Worm (Caenorhabditis elegans) whole organism, L3 larva: ENCODE results near the gene sipa-1.

Experiments
- ZK546.5 ChIP-seq: sonication (generic microtip); optimal IDR thresholded peaks from 2 replicates; lab custom pipeline; 2017; ENCODE audit warnings: missing biosample characterization, missing genetic modification characterization
- aly-2 ChIP-seq: fragments of 150-350 bp; optimal IDR thresholded peaks from 2 replicates; lab custom pipeline; 2014; ENCODE audit warnings: missing biosample characterization, missing genetic modification characterization
- ama-1 ChIP-seq: fragments of 150-350 bp; optimal IDR thresholded peaks from 2 replicates; lab custom pipeline; 2018
- ceh-16 ChIP-seq: sonication (generic microtip); optimal IDR thresholded peaks from 2 replicates; lab custom pipeline; 2017; ENCODE audit warnings: missing biosample characterization, missing genetic modification characterization
- ceh-28 ChIP-seq: fragments of 150-350 bp; optimal IDR thresholded peaks from 2 replicates; lab custom pipeline; 2014; ENCODE audit warnings: missing biosample characterization, missing genetic modification reagents, missing genetic modification characterization
- ceh-82 ChIP-seq: fragments of 150-350 bp; optimal IDR thresholded peaks from 2 replicates; lab custom pipeline; 2014; ENCODE audit warnings: missing biosample characterization, missing genetic modification characterization
- daf-12 ChIP-seq: fragments of 150-350 bp; optimal IDR thresholded peaks from 2 replicates; lab custom pipeline; 2014; ENCODE audit warnings: missing biosample characterization, missing genetic modification reagents, missing genetic modification characterization
- egl-27 ChIP-seq: sonication (generic microtip); optimal IDR thresholded peaks from 4 replicates; lab custom pipeline; 2017; ENCODE audit warnings: missing biosample characterization, missing genetic modification reagents, missing genetic modification characterization
- egl-5 ChIP-seq: fragments of 150-350 bp; optimal IDR thresholded peaks from 2 replicates; lab custom pipeline; 2017; ENCODE audit warnings: missing biosample characterization, missing genetic modification reagents, missing genetic modification characterization, inconsistent platforms
- elt-2 ChIP-seq: sonication (generic microtip); optimal IDR thresholded peaks from 2 replicates; lab custom pipeline; 2016; ENCODE audit warnings: missing genetic modification reagents, mild to moderate bottlenecking, missing genetic modification characterization, missing compliant biosample characterization
- elt-3 ChIP-seq, 3 experiments: fragments of 150-350 bp in 1 of 3; sonication (generic microtip) in 2 of 3; optimal IDR thresholded peaks; 2 replicates in 2 of 3; 4 replicates in 1 of 3; lab custom pipeline; 2014 to 2017; ENCODE audit warnings: missing biosample characterization in 3 of 3, missing genetic modification characterization in 3 of 3
- eor-1 ChIP-seq, 2 experiments: fragments of 150-350 bp; optimal IDR thresholded peaks; 2 replicates each; lab custom pipeline; 2014 to 2018; ENCODE audit warnings: missing biosample characterization in 2 of 2, missing genetic modification characterization in 2 of 2
- fkh-10 ChIP-seq: sonication (generic microtip); optimal IDR thresholded peaks from 2 replicates; lab custom pipeline; 2017; ENCODE audit warnings: missing biosample characterization, missing genetic modification reagents, missing genetic modification characterization
- fkh-2 ChIP-seq: fragments of 150-350 bp; optimal IDR thresholded peaks from 2 replicates; lab custom pipeline; 2014; ENCODE audit warnings: missing biosample characterization, missing genetic modification reagents, missing genetic modification characterization
- fos-1 ChIP-seq: fragments of 150-350 bp; optimal IDR thresholded peaks from 2 replicates; lab custom pipeline; 2014; ENCODE audit warnings: missing biosample characterization, missing genetic modification characterization
- hmg-11 ChIP-seq: sonication (generic microtip); optimal IDR thresholded peaks from 2 replicates; lab custom pipeline; 2016; ENCODE audit warnings: missing genetic modification characterization, missing compliant biosample characterization
- jun-1 ChIP-seq: fragments of 150-350 bp; optimal IDR thresholded peaks from 2 replicates; lab custom pipeline; 2014; ENCODE audit warnings: missing biosample characterization, missing genetic modification reagents, missing genetic modification characterization
- lin-15B ChIP-seq: fragments of 150-350 bp; optimal IDR thresholded peaks from 2 replicates; lab custom pipeline; 2014; ENCODE audit warnings: missing biosample characterization, missing genetic modification characterization
- mdl-1 ChIP-seq: fragments of 150-350 bp; optimal IDR thresholded peaks from 2 replicates; lab custom pipeline; 2014; ENCODE audit warnings: missing biosample characterization, missing genetic modification characterization
- nfya-1 ChIP-seq: sonication (generic microtip); optimal IDR thresholded peaks from 2 replicates; lab custom pipeline; 2017; ENCODE audit warnings: missing genetic modification characterization, mild to moderate bottlenecking, missing compliant biosample characterization, antibody characterized with exemption, moderate library complexity; ENCODE audit not compliant: insufficient read depth
- nhr-11 ChIP-seq: fragments of 150-350 bp; optimal IDR thresholded peaks from 2 replicates; lab custom pipeline; 2014; ENCODE audit warnings: missing biosample characterization, missing genetic modification characterization
- nhr-12 ChIP-seq: fragments of 150-350 bp; optimal IDR thresholded peaks from 2 replicates; lab custom pipeline; 2014; ENCODE audit warnings: missing biosample characterization, missing genetic modification characterization
- nhr-23 ChIP-seq: fragments of 150-350 bp; optimal IDR thresholded peaks from 2 replicates; lab custom pipeline; 2014; ENCODE audit warnings: missing biosample characterization, missing genetic modification reagents, missing genetic modification characterization
- nhr-237 ChIP-seq: fragments of 150-350 bp; optimal IDR thresholded peaks from 2 replicates; lab custom pipeline; 2014; ENCODE audit warnings: missing biosample characterization, missing genetic modification characterization
- nhr-25 ChIP-seq: sonication (generic microtip); optimal IDR thresholded peaks from 2 replicates; lab custom pipeline; 2017; ENCODE audit warnings: missing biosample characterization, missing genetic modification characterization
- nhr-28 ChIP-seq: fragments of 150-350 bp; optimal IDR thresholded peaks from 2 replicates; lab custom pipeline; 2014; ENCODE audit warnings: missing biosample characterization, missing genetic modification characterization
- nhr-43 ChIP-seq: sonication (generic microtip); optimal IDR thresholded peaks from 2 replicates; lab custom pipeline; 2016; ENCODE audit warnings: mild to moderate bottlenecking, missing genetic modification characterization, missing compliant biosample characterization; ENCODE audit not compliant: poor library complexity, severe bottlenecking
- nhr-67 ChIP-seq: fragments of 150-350 bp; optimal IDR thresholded peaks from 2 replicates; lab custom pipeline; 2014; ENCODE audit warnings: missing biosample characterization, missing genetic modification characterization
- nhr-76 ChIP-seq: fragments of 150-350 bp; sonication (generic microtip); optimal IDR thresholded peaks from 5 replicates; lab custom pipeline; 2014; ENCODE audit warnings: missing biosample characterization, missing genetic modification characterization
- nhr-77 ChIP-seq: fragments of 150-350 bp; optimal IDR thresholded peaks from 2 replicates; lab custom pipeline; 2014; ENCODE audit warnings: missing biosample characterization, missing genetic modification characterization
- pha-4 ChIP-seq: fragments of 150-350 bp; optimal IDR thresholded peaks from 2 replicates; lab custom pipeline; 2014; ENCODE audit warnings: missing biosample characterization, missing genetic modification reagents, missing genetic modification characterization
- pqm-1 ChIP-seq: fragments of 150-350 bp; optimal IDR thresholded peaks from 2 replicates; lab custom pipeline; 2017; ENCODE audit warnings: missing biosample characterization, missing genetic modification characterization, inconsistent platforms
- sea-2 ChIP-seq: fragments of 150-350 bp; sonication (generic microtip); optimal IDR thresholded peaks from 4 replicates; lab custom pipeline; 2014; ENCODE audit warnings: missing biosample characterization, missing genetic modification reagents, missing genetic modification characterization
- skn-1 ChIP-seq: fragments of 150-350 bp; optimal IDR thresholded peaks from 2 replicates; lab custom pipeline; 2014; ENCODE audit warnings: missing biosample characterization, missing genetic modification characterization
- snpc-4 ChIP-seq: fragments of 150-350 bp; optimal IDR thresholded peaks from 2 replicates; lab custom pipeline; 2014; ENCODE audit warnings: missing biosample characterization, missing genetic modification characterization
- tbx-2 ChIP-seq: sonication (generic microtip); optimal IDR thresholded peaks from 2 replicates; lab custom pipeline; 2016; ENCODE audit warnings: mild to moderate bottlenecking, missing genetic modification characterization, missing compliant biosample characterization
- unc-39 ChIP-seq: sonication (generic microtip); optimal IDR thresholded peaks from 4 replicates; lab custom pipeline; 2017; ENCODE audit warnings: missing biosample characterization, missing genetic modification characterization
- unc-62 ChIP-seq: fragments of 150-350 bp; sonication (generic microtip); optimal IDR thresholded peaks from 4 replicates; lab custom pipeline; 2014; ENCODE audit warnings: missing biosample characterization, missing genetic modification reagents, missing genetic modification characterization
- zag-1 ChIP-seq: fragments of 150-350 bp; optimal IDR thresholded peaks from 2 replicates; lab custom pipeline; 2014; ENCODE audit warnings: missing biosample characterization, missing genetic modification characterization
- ztf-11 ChIP-seq: fragments of 150-350 bp; optimal IDR thresholded peaks from 2 replicates; lab custom pipeline; 2014; ENCODE audit warnings: missing biosample characterization, missing genetic modification characterization
- ztf-4 ChIP-seq: fragments of 150-350 bp; optimal IDR thresholded peaks from 2 replicates; lab custom pipeline; 2014; ENCODE audit warnings: missing biosample characterization, missing genetic modification characterization

sipa-1 gene

ce11 chrV:11677030-11677429 lies 39.9 kb upstream of the sipa-1 start:
- TF ChIP-seq ama-1, result no peak
- TF ChIP-seq nfya-1 (tag; lab: Kevin White, UChicago), result peak; percentile 90

ce11 chrV:11676498-11676897 lies 39.4 kb upstream of the sipa-1 start:
- TF ChIP-seq skn-1 (tag; lab: Kevin White, UChicago), result no peak
- no peak for TF ChIP-seq mdl-1 (tag; lab: Kevin White, UChicago)
- TF ChIP-seq ama-1, result no peak
- no peak for TF ChIP-seq daf-12 (tag; lab: Kevin White, UChicago)
- TF ChIP-seq nhr-43 (tag; lab: Kevin White, UChicago), result no peak

ce11 chrV:11675638-11676037 lies 38.5 kb upstream of the sipa-1 start, which contains the start of gene ape-1:
Gene ape-1 (plus strand): TSS chrV:11675938.
- TF ChIP-seq nhr-28 (tag; lab: Kevin White, UChicago) (no peak), fos-1 (tag; lab: Kevin White, UChicago) (no peak)

- TF ChIP-seq nhr-23 (tag; lab: Kevin White, UChicago) (no peak), ztf-4 (tag; lab: Kevin White, UChicago) (no peak), nhr-12 (no peak), ama-1 (no peak), ceh-16 (tag; lab: Kevin White, UChicago) (no peak), ceh-28 (tag; lab: Kevin White, UChicago) (no peak), aly-2 (no peak), ceh-82 (no peak), ztf-11 (tag; lab: Kevin White, UChicago) (no peak), pha-4 (peak; percentile 84), nhr-77 (tag; lab: Kevin White, UChicago) (no peak), egl-5 (no peak), ZK546.5 (tag; lab: Kevin White, UChicago) (no peak), nhr-76 (tag; lab: Kevin White, UChicago) (no peak), nhr-237 (no peak), snpc-4 (no peak), nhr-67 (tag; lab: Kevin White, UChicago) (no peak), tbx-2 (tag; lab: Kevin White, UChicago) (no peak), jun-1 (peak; percentile 1), eor-1 (tag; optimal IDR thresholded peaks at IDR 0.05; lab: Kevin White, UChicago) (no peak), nfya-1 (tag; lab: Kevin White, UChicago) (no peak), daf-12 (tag; lab: Kevin White, UChicago) (no peak), elt-2 (tag; lab: Kevin White, UChicago) (peak; percentile 70), mdl-1 (tag; lab: Kevin White, UChicago) (no peak), lin-15B (tag; lab: Kevin White, UChicago) (no peak), egl-27 (tag; lab: Kevin White, UChicago) (no peak), unc-39 (tag; lab: Kevin White, UChicago) (no peak), unc-62 (GFP tag; lab: Kevin White, UChicago) (no peak), sea-2 (GFP tag; lab: Kevin White, UChicago) (no peak), nhr-25 (peak; percentile 2), fkh-2 (tag; lab: Kevin White, UChicago) (no peak), elt-3 (tag; optimal IDR thresholded peaks at IDR 0.05; lab: Kevin White, UChicago) (no peak), fkh-10 (GFP tag; lab: Kevin White, UChicago) (peak; percentile 50), zag-1 (no peak), pqm-1 (peak; percentile 50), hmg-11 (no peak), nhr-11 (tag; lab: Kevin White, UChicago) (no peak)
- TF ChIP-seq, all 47 proteins: peak for 6
Observed at ce11 chrV:11674594-11675579, 37.8 kb upstream of the sipa-1 start.
